Worm (Caenorhabditis elegans): ENCODE data around the gene M163.22.

Gene M163.22

ce11 chrX:14476625-14477257 is 11.0 kb downstream of the M163.22 start (continued):
- TF ChIP-seq F23B12.7 (tag; optimal IDR thresholded peaks at IDR 0.05; ENCODE audit: insufficient read depth) (no peak), hmg-1.2 (GFP tag; IDR thresholded peaks at IDR 0.05) (peak; percentile 59), lin-26 (GFP tag; IDR thresholded peaks at IDR 0.05) (peak; percentile 63), ceh-58 (GFP tag; IDR thresholded peaks at IDR 0.05) (no peak), nhr-80 (tag; optimal IDR thresholded peaks at IDR 0.05) (peak; percentile 14), sptf-2 (GFP tag; optimal IDR thresholded peaks at IDR 0.05) (no peak), nhr-27 (tag; optimal IDR thresholded peaks at IDR 0.05) (peak; percentile 39), Y53G8AR.9 (GFP tag; conservative IDR thresholded peaks at IDR 0.05) (no peak), ztf-3 (GFP tag; optimal IDR thresholded peaks at IDR 0.05) (peak; percentile 44), F52B5.7 (tag; optimal IDR thresholded peaks at IDR 0.05) (no peak), ztf-18 (tag; optimal IDR thresholded peaks at IDR 0.05) (peak; percentile 39), pha-4 (tag; optimal IDR thresholded peaks at IDR 0.05) (peak; percentile 6), B0035.1 (tag; optimal IDR thresholded peaks at IDR 0.05) (no peak), lir-1 (GFP tag; conservative IDR thresholded peaks at IDR 0.05) (no peak), efl-1 (GFP tag; optimal IDR thresholded peaks at IDR 0.05) (no peak), nfyb-1 (GFP tag; IDR thresholded peaks at IDR 0.05) (peak; percentile 74), let-607 (tag; optimal IDR thresholded peaks at IDR 0.05) (peak; percentile 33 to 41), zfh-2 (GFP tag; conservative IDR thresholded peaks at IDR 0.05) (no peak), pbrm-1 (GFP tag; IDR thresholded peaks at IDR 0.05) (peak; percentile 73), aptf-3 (GFP tag; IDR thresholded peaks at IDR 0.05) (no peak), zim-3 (tag; optimal IDR thresholded peaks at IDR 0.05) (no peak), repo-1 (tag; optimal IDR thresholded peaks at IDR 0.05) (peak; percentile 83), rec-8 (tag; optimal IDR thresholded peaks at IDR 0.05) (peak in 1 of 2 experiments; percentile 22), nhr-90 (tag; optimal IDR thresholded peaks at IDR 0.05) (peak; percentile 64), mcd-1 (GFP tag; IDR thresholded peaks at IDR 0.05) (no peak; the same call in 1 of the 2 replicates), snpc-3.4 (tag; optimal IDR thresholded peaks at IDR 0.05) (peak; percentile 4), ztf-26 (tag; optimal IDR thresholded peaks at IDR 0.05) (peak; percentile 49), F22D6.2 (tag; optimal IDR thresholded peaks at IDR 0.05) (peak; percentile 59), atf-7 (tag; optimal IDR thresholded peaks at IDR 0.05) (peak; percentile 51), ekl-4 (GFP tag; IDR thresholded peaks at IDR 0.05) (peak; percentile 25; the same call in 1 of the 2 replicates), B0336.3 (GFP tag; IDR thresholded peaks at IDR 0.05) (0 out of 2 replicates have a peak, but pooled peaks have one; percentile 34), C06A6.2 (GFP tag; conservative IDR thresholded peaks at IDR 0.05) (0 out of 2 replicates have a peak, but pooled peaks have one; percentile 10), lin-54 (GFP tag; optimal IDR thresholded peaks at IDR 0.05) (no peak), hlh-12 (tag; optimal IDR thresholded peaks at IDR 0.05) (no peak), snpc-1.1 (tag; optimal IDR thresholded peaks at IDR 0.05; ENCODE audit: insufficient read depth) (no peak), hmg-20 (GFP tag; IDR thresholded peaks at IDR 0.05) (0 out of 2 replicates have a peak, but pooled peaks have one; percentile 17), madf-8 (GFP tag; conservative IDR thresholded peaks at IDR 0.05) (no peak), chd-7 (tag; optimal IDR thresholded peaks at IDR 0.05) (peak; percentile 81), B0261.1 (tag; optimal IDR thresholded peaks at IDR 0.05) (peak; percentile 67), mel-28 (tag; optimal IDR thresholded peaks at IDR 0.05; ENCODE audit: borderline replicate concordance) (no peak), ceh-100 (GFP tag; IDR thresholded peaks at IDR 0.05) (no peak), F10E7.11 (tag; optimal IDR thresholded peaks at IDR 0.05) (no peak), unc-130 (GFP tag; optimal IDR thresholded peaks at IDR 0.05) (no peak), xnd-1 (tag; optimal IDR thresholded peaks at IDR 0.05) (no peak), cebp-1 (GFP tag; IDR thresholded peaks at IDR 0.05) (peak; percentile 99), cebp-1 (tag; optimal IDR thresholded peaks at IDR 0.05) (peak; percentile 100), madf-3 (GFP tag; IDR thresholded peaks at IDR 0.05) (0 out of 2 replicates have a peak, but pooled peaks have one; percentile 56)

Measured in whole organism, young adult.